Worm (Caenorhabditis elegans): Measurements from ENCODE around the gene itsn-1.
"Not testable (repeated sequence)": the region's sequence is repeated elsewhere in the genome, so short reads cannot be mapped to it uniquely, and the experiment has no call there.

itsn-1 gene

ce11 chrIV:17118987-17119732, at the start of gene itsn-1:
Gene itsn-1 (plus strand): TSS chrIV:17119682.
- TF ChIP-seq lin-1 (GFP tag; IDR thresholded peaks at IDR 0.05) (no peak), R02D3.7 (tag; optimal IDR thresholded peaks at IDR 0.05) (no peak), aha-1 (tag) (peak; percentile 24), pha-4 (GFP tag; IDR thresholded peaks at IDR 0.05) (no peak), pha-4 (tag; optimal IDR thresholded peaks at IDR 0.05) (no peak), mxl-2 (GFP tag; conservative IDR thresholded peaks at IDR 0.05) (no peak), pqm-1 (tag; optimal IDR thresholded peaks at IDR 0.05) (no peak), nhr-6 (tag; optimal IDR thresholded peaks at IDR 0.05) (no peak), mep-1 (tag; optimal IDR thresholded peaks at IDR 0.05) (no peak), tra-1 (GFP tag; IDR thresholded peaks at IDR 0.05) (0 out of 2 replicates have a peak, but pooled peaks have one; percentile 13), Y5F2A.4 (GFP tag; optimal IDR thresholded peaks at IDR 0.05) (no peak), madf-5 (GFP tag; IDR thresholded peaks at IDR 0.05) (0 out of 4 replicates have a peak, but pooled peaks of 1 of the 2 experiments have one; percentile 46), ceh-28 (tag; optimal IDR thresholded peaks at IDR 0.05) (no peak), nhr-237 (tag; optimal IDR thresholded peaks at IDR 0.05) (no peak), T26A8.4 (GFP tag; IDR thresholded peaks at IDR 0.05) (no peak), T20F7.1 (GFP tag; optimal IDR thresholded peaks at IDR 0.05) (no peak), ZK546.5 (tag; optimal IDR thresholded peaks at IDR 0.05) (no peak), unc-39 (tag; optimal IDR thresholded peaks at IDR 0.05) (no peak), snpc-1.2 (GFP tag; IDR thresholded peaks at IDR 0.05) (peak; percentile 68), set-16 (GFP tag; IDR thresholded peaks at IDR 0.05) (peak; percentile 77), hlh-30 (tag; optimal IDR thresholded peaks at IDR 0.05; ENCODE audit: insufficient read depth) (no peak), mes-2 (tag; optimal IDR thresholded peaks at IDR 0.05; ENCODE audit: poor library complexity, severe bottlenecking) (peak; percentile 46), dmd-9 (GFP tag; IDR thresholded peaks at IDR 0.05) (0 out of 2 replicates have a peak, but pooled peaks have one; percentile 6), egl-27 (tag; optimal IDR thresholded peaks at IDR 0.05) (no peak), ceh-62 (tag; optimal IDR thresholded peaks at IDR 0.05) (no peak), madf-9 (GFP tag; conservative IDR thresholded peaks at IDR 0.05) (0 out of 2 replicates have a peak, but pooled peaks have one; percentile 2), nhr-102 (tag; optimal IDR thresholded peaks at IDR 0.05) (no peak), sdz-12 (GFP tag; optimal IDR thresholded peaks at IDR 0.05) (no peak)

ce11 chrIV:17070791-17071190, 48.7 kb upstream of the itsn-1 start, which contains the start of gene Y116A8C.24:
Gene Y116A8C.24 (minus strand): TSS chrIV:17070891.
- not testable (repeated sequence) for TF ChIP-seq daf-19 (GFP tag; conservative IDR thresholded peaks at IDR 0.05); ceh-28 (tag; optimal IDR thresholded peaks at IDR 0.05); duxl-1 (tag; optimal IDR thresholded peaks at IDR 0.05; ENCODE audit: poor library complexity)

DNA sequence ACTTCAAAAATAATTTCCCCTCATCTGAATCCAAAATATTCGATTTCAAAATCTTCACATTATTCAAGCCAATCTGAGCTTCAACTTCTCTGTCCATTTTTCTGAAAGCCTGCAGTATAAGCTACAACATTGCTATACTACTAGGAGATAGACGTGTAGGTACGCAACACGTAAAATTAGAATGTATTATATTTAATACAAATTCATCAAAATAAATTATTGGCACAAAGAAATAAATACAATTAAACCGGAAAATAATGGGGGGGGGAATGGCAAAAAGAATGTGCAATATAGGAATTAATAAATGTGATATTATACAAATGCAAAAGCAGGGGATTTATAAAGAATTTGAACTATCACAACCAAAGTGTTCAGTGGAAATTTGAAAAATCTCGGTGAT, 40.8 kb upstream of the itsn-1 start, which contains the start of gene Y116A8C.25:
Gene Y116A8C.25, minus strand, starts transcription at position 101 of the 400 bp plus-strand sequence.
- no peak for TF ChIP-seq hlh-11 (tag; optimal IDR thresholded peaks at IDR 0.05)
- no peak for TF ChIP-seq ama-1 (optimal IDR thresholded peaks at IDR 0.05)
- TF ChIP-seq D1046.2 (GFP tag; IDR thresholded peaks at IDR 0.05): no peak
- TF ChIP-seq spr-3 (GFP tag; optimal IDR thresholded peaks at IDR 0.05): no peak
- no peak for TF ChIP-seq vab-7 (GFP tag; IDR thresholded peaks at IDR 0.05)
- no peak for TF ChIP-seq nhr-28 (tag; optimal IDR thresholded peaks at IDR 0.05)
- no peak for TF ChIP-seq pqm-1 (tag; optimal IDR thresholded peaks at IDR 0.05)
- no peak for TF ChIP-seq nhr-42 (GFP tag; IDR thresholded peaks at IDR 0.05)
- TF ChIP-seq hmg-1.1 (GFP tag; IDR thresholded peaks at IDR 0.05): no peak
- TF ChIP-seq mes-2 (tag; optimal IDR thresholded peaks at IDR 0.05; ENCODE audit: poor library complexity, severe bottlenecking): no peak
- no peak for TF ChIP-seq F49E8.2 (tag; optimal IDR thresholded peaks at IDR 0.05; ENCODE audit: borderline replicate concordance)
- TF ChIP-seq dve-1 (tag; optimal IDR thresholded peaks at IDR 0.05; ENCODE audit: insufficient read depth): no peak
- no peak for TF ChIP-seq daf-16 (GFP tag; optimal IDR thresholded peaks at IDR 0.05)
- TF ChIP-seq daf-16 (tag; optimal IDR thresholded peaks at IDR 0.05): no peak

Measured in whole organism, L4 larva.